Worm (Caenorhabditis elegans) whole organism, L4 larva: Measurements from ENCODE around the gene T28A8.6.

ENCODE experiments used
- ceh-82 ChIP-seq: sonication (generic microtip); optimal IDR thresholded peaks from 2 replicates; lab custom pipeline; 2017; ENCODE audit warnings: missing biosample characterization, missing genetic modification characterization
- egl-43 ChIP-seq: fragments of 200-800 bp; sonication (Bioruptor generic); IDR thresholded peaks from 2 replicates; pipeline ENCODE4 v1.3.6; 2022; ENCODE audit warnings: missing genetic modification reagents, missing genetic modification characterization, missing compliant biosample characterization
- pqm-1 ChIP-seq: sonication (generic microtip); optimal IDR thresholded peaks from 2 replicates; lab custom pipeline; 2017; ENCODE audit warnings: missing biosample characterization, missing genetic modification characterization
- snpc-1.2 ChIP-seq: fragments of 200-800 bp; sonication (Bioruptor generic); IDR thresholded peaks from 2 replicates; pipeline ENCODE4 v1.3.6; 2022; ENCODE audit warnings: missing genetic modification reagents, missing genetic modification characterization, missing compliant biosample characterization
- snpc-4 ChIP-seq: fragments of 150-350 bp; optimal IDR thresholded peaks from 2 replicates; lab custom pipeline; 2014; ENCODE audit warnings: missing biosample characterization, missing genetic modification characterization

- TF ChIP-seq egl-43 (GFP tag; lab: Robert Waterston, UW) = no peak
- TF ChIP-seq pqm-1 = no peak
- TF ChIP-seq snpc-1.2 (GFP tag; lab: Robert Waterston, UW) = no peak
- TF ChIP-seq ceh-82 = no peak
- TF ChIP-seq snpc-4 (tag; lab: Kevin White, UChicago) = no peak
These were observed 41.8 kb downstream of the T28A8.6 start for ce11 chrIII:13540791-13541190.
